Worm (Caenorhabditis elegans) whole organism, L2 larva: ENCODE results near the gene C55A6.7.

Experiments
- C34F6.9 ChIP-seq: fragments of 150-350 bp; optimal IDR thresholded peaks from 2 replicates; lab custom pipeline; 2014; ENCODE audit warnings: missing biosample characterization, missing genetic modification characterization
- F13H6.1 ChIP-seq: sonication (generic microtip); optimal IDR thresholded peaks from 2 replicates; lab custom pipeline; 2016; ENCODE audit warnings: missing genetic modification characterization, missing compliant biosample characterization
- R02D3.7 ChIP-seq: fragments of 150-350 bp; optimal IDR thresholded peaks from 2 replicates; lab custom pipeline; 2014; ENCODE audit warnings: missing biosample characterization, missing genetic modification characterization
- Y55F3AM.14 ChIP-seq: fragments of 200-800 bp; sonication (Bioruptor generic); optimal IDR thresholded peaks from 2 replicates; lab custom pipeline; 2018; ENCODE audit warnings: mild to moderate bottlenecking, missing genetic modification characterization, missing compliant biosample characterization
- ZK546.5 ChIP-seq: sonication (generic microtip); optimal IDR thresholded peaks from 2 replicates; lab custom pipeline; 2017; ENCODE audit warnings: missing biosample characterization, missing genetic modification characterization
- alr-1 ChIP-seq: fragments of 150-350 bp; optimal IDR thresholded peaks from 2 replicates; lab custom pipeline; 2014; ENCODE audit warnings: missing biosample characterization, missing genetic modification characterization
- aly-2 ChIP-seq: fragments of 150-350 bp; optimal IDR thresholded peaks from 2 replicates; lab custom pipeline; 2014; ENCODE audit warnings: missing biosample characterization, missing genetic modification characterization
- ama-1 ChIP-seq: fragments of 150-350 bp; optimal IDR thresholded peaks from 2 replicates; lab custom pipeline; 2018; ENCODE audit warnings: inconsistent platforms
- blmp-1 ChIP-seq: sonication (generic microtip); optimal IDR thresholded peaks from 2 replicates; lab custom pipeline; 2017; ENCODE audit warnings: missing genetic modification characterization, mild to moderate bottlenecking, missing compliant biosample characterization, antibody characterized with exemption, moderate library complexity; ENCODE audit not compliant: insufficient read depth
- ceh-16 ChIP-seq: fragments of 150-350 bp; optimal IDR thresholded peaks from 2 replicates; lab custom pipeline; 2014; ENCODE audit warnings: missing biosample characterization, missing genetic modification characterization
- ceh-82 ChIP-seq: fragments of 150-350 bp; optimal IDR thresholded peaks from 2 replicates; lab custom pipeline; 2014; ENCODE audit warnings: missing biosample characterization, missing genetic modification characterization
- crh-2 ChIP-seq: sonication (generic microtip); optimal IDR thresholded peaks from 2 replicates; lab custom pipeline; 2017; ENCODE audit warnings: missing biosample characterization, missing genetic modification characterization
- dmd-4 ChIP-seq: sonication (generic microtip); optimal IDR thresholded peaks from 2 replicates; lab custom pipeline; 2017; ENCODE audit warnings: missing biosample characterization, missing genetic modification characterization
- egl-27 ChIP-seq: sonication (generic microtip); optimal IDR thresholded peaks from 3 replicates; lab custom pipeline; 2017; ENCODE audit warnings: missing biosample characterization, missing genetic modification reagents, missing genetic modification characterization
- elt-1 ChIP-seq: fragments of 150-350 bp; optimal IDR thresholded peaks from 2 replicates; lab custom pipeline; 2014; ENCODE audit warnings: missing biosample characterization, missing genetic modification characterization
- elt-3 ChIP-seq: sonication (generic microtip); optimal IDR thresholded peaks from 2 replicates; lab custom pipeline; 2017; ENCODE audit warnings: missing biosample characterization, missing genetic modification characterization
- fos-1 ChIP-seq: fragments of 150-350 bp; optimal IDR thresholded peaks from 2 replicates; lab custom pipeline; 2014; ENCODE audit warnings: missing biosample characterization, missing genetic modification characterization
- gmeb-1 ChIP-seq: fragments of 150-350 bp; optimal IDR thresholded peaks from 2 replicates; lab custom pipeline; 2014; ENCODE audit warnings: missing biosample characterization, missing genetic modification characterization
- lin-11 ChIP-seq: fragments of 150-350 bp; sonication (generic microtip); optimal IDR thresholded peaks from 2 replicates; lab custom pipeline; 2014; ENCODE audit warnings: missing biosample characterization, missing genetic modification characterization, inconsistent platforms, mixed read lengths
- lin-13 ChIP-seq: fragments of 150-350 bp; optimal IDR thresholded peaks from 2 replicates; lab custom pipeline; 2014; ENCODE audit warnings: missing biosample characterization, missing genetic modification reagents, missing genetic modification characterization
- lin-39 ChIP-seq: fragments of 150-350 bp; optimal IDR thresholded peaks from 2 replicates; lab custom pipeline; 2014; ENCODE audit warnings: missing biosample characterization, missing genetic modification reagents, missing genetic modification characterization
- lsy-2 ChIP-seq, 2 experiments: fragments of 150-350 bp in 1 of 2; sonication (generic microtip) in 1 of 2; optimal IDR thresholded peaks; 2 replicates each; lab custom pipeline; 2014 to 2017; ENCODE audit warnings: missing biosample characterization in 2 of 2, missing genetic modification characterization in 2 of 2
- mab-5 ChIP-seq: fragments of 150-350 bp; optimal IDR thresholded peaks from 2 replicates; lab custom pipeline; 2014; ENCODE audit warnings: missing biosample characterization, missing genetic modification characterization
- mbf-1 ChIP-seq: sonication (generic microtip); optimal IDR thresholded peaks from 2 replicates; lab custom pipeline; 2017; ENCODE audit warnings: missing biosample characterization, missing genetic modification characterization
- mdl-1 ChIP-seq, 2 experiments: fragments of 150-350 bp in 1 of 2; sonication (generic microtip) in 1 of 2; optimal IDR thresholded peaks; 2 replicates each; lab custom pipeline; 2017; ENCODE audit warnings: missing biosample characterization in 2 of 2, missing genetic modification characterization in 2 of 2
- nhr-10 ChIP-seq: sonication (generic microtip); optimal IDR thresholded peaks from 2 replicates; lab custom pipeline; 2017; ENCODE audit warnings: missing biosample characterization, missing genetic modification characterization
- nhr-11 ChIP-seq: fragments of 150-350 bp; optimal IDR thresholded peaks from 2 replicates; lab custom pipeline; 2014; ENCODE audit warnings: missing biosample characterization, missing genetic modification characterization
- nhr-12 ChIP-seq: fragments of 150-350 bp; optimal IDR thresholded peaks from 2 replicates; lab custom pipeline; 2014; ENCODE audit warnings: missing biosample characterization, missing genetic modification characterization
- nhr-129 ChIP-seq: fragments of 150-350 bp; optimal IDR thresholded peaks from 2 replicates; lab custom pipeline; 2014; ENCODE audit warnings: missing biosample characterization, missing genetic modification characterization
- nhr-21 ChIP-seq: fragments of 150-350 bp; optimal IDR thresholded peaks from 2 replicates; lab custom pipeline; 2014; ENCODE audit warnings: missing biosample characterization, missing genetic modification characterization
- nhr-23 ChIP-seq: fragments of 150-350 bp; optimal IDR thresholded peaks from 2 replicates; lab custom pipeline; 2014; ENCODE audit warnings: missing biosample characterization, missing genetic modification reagents, missing genetic modification characterization
- nhr-25 ChIP-seq: fragments of 150-350 bp; sonication (generic microtip); optimal IDR thresholded peaks from 3 replicates; lab custom pipeline; 2014; ENCODE audit warnings: missing biosample characterization, missing genetic modification characterization
- nhr-6 ChIP-seq: fragments of 150-350 bp; optimal IDR thresholded peaks from 2 replicates; lab custom pipeline; 2014; ENCODE audit warnings: missing biosample characterization, missing genetic modification characterization
- nhr-77 ChIP-seq: fragments of 150-350 bp; optimal IDR thresholded peaks from 2 replicates; lab custom pipeline; 2014; ENCODE audit warnings: missing biosample characterization, missing genetic modification characterization
- peb-1 ChIP-seq: fragments of 150-350 bp; optimal IDR thresholded peaks from 2 replicates; lab custom pipeline; 2014; ENCODE audit warnings: missing biosample characterization, missing genetic modification characterization
- sem-4 ChIP-seq: fragments of 150-350 bp; optimal IDR thresholded peaks from 2 replicates; lab custom pipeline; 2014; ENCODE audit warnings: missing biosample characterization, missing genetic modification reagents, missing genetic modification characterization
- skn-1 ChIP-seq: sonication (generic microtip); optimal IDR thresholded peaks from 2 replicates; lab custom pipeline; 2017; ENCODE audit warnings: missing biosample characterization, missing genetic modification characterization
- sma-3 ChIP-seq: sonication (generic microtip); optimal IDR thresholded peaks from 2 replicates; lab custom pipeline; 2016; ENCODE audit warnings: missing genetic modification reagents, missing genetic modification characterization, missing compliant biosample characterization
- sma-9 ChIP-seq, 2 experiments: fragments of 150-350 bp in 1 of 2; sonication (generic microtip) in 1 of 2; optimal IDR thresholded peaks; 2 replicates each; lab custom pipeline; 2014 to 2016; ENCODE audit warnings: missing genetic modification characterization in 2 of 2, mild to moderate bottlenecking in 1 of 2, missing biosample characterization in 1 of 2, missing compliant biosample characterization in 1 of 2, missing genetic modification reagents in 1 of 2, moderate library complexity in 1 of 2
- snpc-4 ChIP-seq: fragments of 150-350 bp; optimal IDR thresholded peaks from 2 replicates; lab custom pipeline; 2014; ENCODE audit warnings: missing biosample characterization, missing genetic modification characterization
- unc-39 ChIP-seq: fragments of 150-350 bp; optimal IDR thresholded peaks from 2 replicates; lab custom pipeline; 2014; ENCODE audit warnings: missing biosample characterization, missing genetic modification characterization
- unc-62 ChIP-seq: fragments of 150-350 bp; optimal IDR thresholded peaks from 2 replicates; lab custom pipeline; 2014; ENCODE audit warnings: missing biosample characterization, missing genetic modification reagents, missing genetic modification characterization
- zag-1 ChIP-seq: fragments of 150-350 bp; optimal IDR thresholded peaks from 2 replicates; lab custom pipeline; 2014; ENCODE audit warnings: missing biosample characterization, missing genetic modification characterization
- ztf-1 ChIP-seq: fragments of 200-800 bp; sonication (Bioruptor generic); conservative IDR thresholded peaks from 2 replicates; pipeline ENCODE4 v1.3.6; 2022; ENCODE audit warnings: missing genetic modification characterization, missing compliant biosample characterization
- ztf-11 ChIP-seq: sonication (generic microtip); optimal IDR thresholded peaks from 2 replicates; lab custom pipeline; 2017; ENCODE audit warnings: missing biosample characterization, missing genetic modification characterization
- ztf-4 ChIP-seq: fragments of 150-350 bp; optimal IDR thresholded peaks from 2 replicates; lab custom pipeline; 2014; ENCODE audit warnings: missing biosample characterization, missing genetic modification characterization

Gene C55A6.7

DNA sequence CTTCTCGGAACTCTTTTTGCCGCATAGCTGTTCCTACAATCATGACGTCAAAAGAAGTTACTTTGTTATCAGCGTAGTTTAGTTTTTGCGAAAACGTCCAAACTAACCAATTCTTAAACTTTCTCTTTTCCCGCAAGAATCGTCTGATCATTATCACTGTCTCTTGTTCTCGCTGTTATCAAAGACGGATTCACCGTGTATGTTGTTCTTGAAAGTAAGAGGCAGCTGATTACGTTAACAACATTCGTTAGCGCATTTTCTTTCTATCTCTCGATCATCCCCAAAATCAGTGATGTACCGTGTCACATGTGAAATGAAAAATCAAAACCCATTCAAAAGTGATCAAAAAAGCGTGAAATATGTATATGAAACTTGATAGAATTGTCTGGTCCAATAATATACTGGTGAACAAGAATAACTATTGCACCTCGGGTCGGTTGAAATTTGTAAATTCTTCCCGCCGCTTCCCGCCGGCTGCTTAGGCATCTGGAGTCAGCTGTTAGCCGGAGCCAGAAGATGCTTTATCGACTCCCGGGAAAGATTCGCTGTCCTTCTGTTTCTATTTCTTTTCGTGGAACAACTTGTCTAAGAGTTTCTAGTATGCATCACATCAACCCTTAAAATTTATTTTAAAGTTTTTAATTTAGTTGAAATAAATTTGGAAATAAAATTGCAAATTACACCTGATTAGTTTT is 14.3 kb upstream of the C55A6.7 start:
- TF ChIP-seq nhr-12 (tag; lab: Kevin White, UChicago): no peak
- peak in 1 of 2 experiments; percentile 29 for TF ChIP-seq lsy-2 (tag; optimal IDR thresholded peaks at IDR 0.05; lab: Kevin White, UChicago)
- TF ChIP-seq crh-2 (tag; lab: Kevin White, UChicago): peak; percentile 60
- no peak for TF ChIP-seq Y55F3AM.14 (GFP tag; lab: Kevin White, UChicago)
- TF ChIP-seq nhr-77 (tag; lab: Kevin White, UChicago): no peak
- TF ChIP-seq unc-62: no peak
- peak; percentile 7 for TF ChIP-seq F13H6.1 (tag; lab: Kevin White, UChicago)
- TF ChIP-seq ztf-11 (tag; lab: Kevin White, UChicago): no peak
- TF ChIP-seq nhr-23 (tag; lab: Kevin White, UChicago): no peak
- TF ChIP-seq fos-1 (tag; lab: Kevin White, UChicago): peak; percentile 93
- no peak for TF ChIP-seq skn-1 (tag; lab: Kevin White, UChicago)
- peak; percentile 58 for TF ChIP-seq nhr-129 (tag; lab: Kevin White, UChicago)
- TF ChIP-seq mbf-1 (tag; lab: Kevin White, UChicago): no peak
- TF ChIP-seq mab-5: no peak
- TF ChIP-seq zag-1: no peak
- TF ChIP-seq sem-4 (tag; lab: Kevin White, UChicago): no peak
- peak; percentile 87 for TF ChIP-seq sma-9 (GFP tag; optimal IDR thresholded peaks at IDR 0.05; lab: Kevin White, UChicago)
- no peak for TF ChIP-seq sma-9 (tag; optimal IDR thresholded peaks at IDR 0.05; lab: Kevin White, UChicago)
- TF ChIP-seq peb-1 (tag; lab: Kevin White, UChicago): no peak
- no peak for TF ChIP-seq unc-39 (tag; lab: Kevin White, UChicago)
- no peak for TF ChIP-seq ceh-16
- no peak for TF ChIP-seq ztf-4 (tag; lab: Kevin White, UChicago)
- no peak for TF ChIP-seq nhr-10 (tag; lab: Kevin White, UChicago)
- no peak for TF ChIP-seq nhr-6 (tag; lab: Kevin White, UChicago)
- no peak for TF ChIP-seq elt-3 (tag; lab: Kevin White, UChicago)
- TF ChIP-seq aly-2 (tag; lab: Kevin White, UChicago): no peak
- no peak for TF ChIP-seq lin-39 (tag; lab: Kevin White, UChicago)
- TF ChIP-seq alr-1 (tag; lab: Kevin White, UChicago): no peak
- peak; percentile 56 for TF ChIP-seq nhr-21 (tag; lab: Kevin White, UChicago)
- peak; percentile 65 for TF ChIP-seq gmeb-1 (tag; lab: Kevin White, UChicago)
- no peak for TF ChIP-seq ZK546.5 (tag; lab: Kevin White, UChicago)
- TF ChIP-seq R02D3.7 (tag; lab: Kevin White, UChicago): no peak
- peak; percentile 96 for TF ChIP-seq blmp-1 (tag; lab: Kevin White, UChicago)
- TF ChIP-seq egl-27 (tag; lab: Kevin White, UChicago): peak; percentile 19
- no peak for TF ChIP-seq ama-1 (lab: Kevin White, UChicago)
- TF ChIP-seq nhr-11: no peak
- TF ChIP-seq dmd-4 (tag; lab: Kevin White, UChicago): no peak
- TF ChIP-seq sma-3: peak; percentile 43
- TF ChIP-seq lin-13 (GFP tag; lab: Kevin White, UChicago): no peak
- TF ChIP-seq ceh-82 (tag; lab: Kevin White, UChicago): no peak
- no peak for TF ChIP-seq lin-11 (tag; lab: Kevin White, UChicago)
- no peak for TF ChIP-seq ztf-1 (GFP tag; lab: Robert Waterston, UW)
- TF ChIP-seq snpc-4 (tag; lab: Kevin White, UChicago): no peak
- TF ChIP-seq elt-1 (tag; lab: Kevin White, UChicago): no peak
- TF ChIP-seq mdl-1 (tag; optimal IDR thresholded peaks at IDR 0.05; lab: Kevin White, UChicago): no peak
- TF ChIP-seq C34F6.9: no peak
- peak; percentile 50 for TF ChIP-seq nhr-25 (tag; lab: Kevin White, UChicago)
